Fruit fly (Drosophila melanogaster): Measurements from ENCODE around the gene Chc.
A peak's percentile ranks its signal among the peaks of the same experiment; 100 is the strongest.

Gene Chc

DNA sequence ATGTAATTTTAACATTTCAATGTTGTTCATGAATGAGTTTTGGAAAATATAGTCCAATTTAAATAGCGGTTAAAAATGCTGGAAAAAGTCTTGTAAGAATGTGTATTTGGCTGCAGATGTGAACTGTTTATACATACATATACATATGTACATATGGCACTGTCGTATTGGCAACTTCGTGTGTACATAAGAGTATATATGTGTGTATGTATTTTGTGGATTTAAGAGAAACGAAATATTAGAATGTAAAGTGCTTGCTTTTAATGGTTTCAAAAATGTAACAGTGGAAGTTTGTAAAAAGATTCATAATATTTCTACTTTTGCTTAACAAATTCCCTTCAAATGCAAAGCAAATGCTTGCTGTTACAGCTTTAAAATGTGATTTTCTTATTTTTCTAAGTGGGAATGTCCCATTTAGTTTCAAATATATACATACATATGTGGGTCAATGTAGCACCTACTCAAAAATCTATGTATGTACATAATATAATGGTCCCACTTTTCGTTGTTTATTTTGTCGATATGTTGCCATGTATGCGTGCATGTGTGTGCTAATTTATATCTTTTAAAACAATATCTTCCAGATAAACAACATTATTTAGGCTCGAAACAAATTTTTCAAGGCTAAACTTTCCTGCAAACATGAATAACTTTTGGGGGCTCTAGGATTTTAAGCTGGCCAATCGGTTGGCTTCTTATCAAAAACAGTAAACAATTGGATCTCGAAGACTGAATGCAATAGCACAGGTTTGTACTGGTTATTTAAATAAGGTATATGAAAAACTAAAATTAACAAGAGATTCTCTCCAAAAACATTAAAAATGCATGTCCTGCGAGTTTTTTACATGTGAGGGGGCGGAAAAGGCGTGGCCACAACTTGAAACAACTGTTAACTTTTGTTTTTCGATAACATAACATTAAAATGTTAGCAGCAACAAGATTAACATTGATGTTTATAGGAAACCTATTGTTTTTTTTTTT lies 35.8 kb upstream of the Chc start (continued):
- TF ChIP-seq disco-r (GFP tag; optimal IDR thresholded peaks at IDR 0.05) (peak; percentile 27), ap (GFP tag; IDR thresholded peaks at IDR 0.05) (no peak), luna (GFP tag; optimal IDR thresholded peaks at IDR 0.05) (peak; percentile 13), zen2 (GFP tag; IDR thresholded peaks at IDR 0.05; ENCODE audit: partially characterized antibody) (no peak), Dfd (GFP tag; optimal IDR thresholded peaks at IDR 0.05) (no peak), Poxn (GFP tag; IDR thresholded peaks at IDR 0.05) (no peak), cad (GFP tag; optimal IDR thresholded peaks at IDR 0.05) (no peak), hb (GFP tag; IDR thresholded peaks at IDR 0.05; ENCODE audit: partially characterized antibody) (no peak), Pdp1 (GFP tag; optimal IDR thresholded peaks at IDR 0.05) (peak in 1 of 2 experiments; percentile 23), unc-4 (GFP tag; IDR thresholded peaks at IDR 0.05; ENCODE audit: partially characterized antibody) (no peak), maf-S (GFP tag; optimal IDR thresholded peaks at IDR 0.05) (peak; percentile 52), MTF-1 (GFP tag; optimal IDR thresholded peaks at IDR 0.05; ENCODE audit: borderline replicate concordance) (no peak), H15 (GFP tag; IDR thresholded peaks at IDR 0.05) (no peak), CG11695 (GFP tag; IDR thresholded peaks at IDR 0.05) (peak; percentile 61; the same call in 1 of the 3 replicates), D (optimal IDR thresholded peaks at IDR 0.05) (no peak), D (GFP tag; optimal IDR thresholded peaks at IDR 0.05) (peak; percentile 49), fd3F (GFP tag; optimal IDR thresholded peaks at IDR 0.05) (peak; percentile 65), Fer2 (tag; optimal IDR thresholded peaks at IDR 0.05) (peak; percentile 57), onecut (GFP tag; IDR thresholded peaks at IDR 0.05) (peak; percentile 53), CG7786 (GFP tag; optimal IDR thresholded peaks at IDR 0.05) (peak; percentile 13), cas (GFP tag; IDR thresholded peaks at IDR 0.05) (no peak), prd (optimal IDR thresholded peaks at IDR 0.05) (no peak), prd (GFP tag; IDR thresholded peaks at IDR 0.05) (0 out of 3 replicates have a peak, but pooled peaks have one; percentile 20), HHEX (GFP tag; optimal IDR thresholded peaks at IDR 0.05) (peak; percentile 85), Dek (tag; optimal IDR thresholded peaks at IDR 0.05) (no peak), ATbp (GFP tag; optimal IDR thresholded peaks at IDR 0.05) (no peak), HLH4C (GFP tag; IDR thresholded peaks at IDR 0.05; ENCODE audit: partially characterized antibody) (no peak), ash1 (GFP tag; optimal IDR thresholded peaks at IDR 0.05) (peak; percentile 60), seq (GFP tag; IDR thresholded peaks at IDR 0.05) (peak; percentile 69; the same call in 1 of the 2 replicates), CG7839 (tag; optimal IDR thresholded peaks at IDR 0.05) (no peak), CG4617 (GFP tag; optimal IDR thresholded peaks at IDR 0.05; ENCODE audit: borderline replicate concordance) (no peak), CG33557 (GFP tag; optimal IDR thresholded peaks at IDR 0.05) (peak; percentile 53), her (GFP tag; optimal IDR thresholded peaks at IDR 0.05) (peak; percentile 42), fd64A (GFP tag; optimal IDR thresholded peaks at IDR 0.05) (peak; percentile 63), Atf-2 (GFP tag; optimal IDR thresholded peaks at IDR 0.05) (peak; percentile 39), usp (GFP tag; optimal IDR thresholded peaks at IDR 0.05) (no peak), NC2α (GFP tag; optimal IDR thresholded peaks at IDR 0.05) (peak; percentile 24), HLH3B (GFP tag; IDR thresholded peaks at IDR 0.05) (peak; percentile 47; the same call in 1 of the 2 replicates), Xrp1 (GFP tag; IDR thresholded peaks at IDR 0.05) (peak; percentile 38; the same call in 1 of the 2 replicates), CG6175 (GFP tag; IDR thresholded peaks at IDR 0.05) (no peak), pum (GFP tag; optimal IDR thresholded peaks at IDR 0.05) (peak; percentile 15), CG12219 (GFP tag; optimal IDR thresholded peaks at IDR 0.05) (peak; percentile 68), unpg (GFP tag; optimal IDR thresholded peaks at IDR 0.05) (no peak), CG16863 (GFP tag; optimal IDR thresholded peaks at IDR 0.05) (peak; percentile 51), CG17912 (GFP tag; optimal IDR thresholded peaks at IDR 0.05) (peak; percentile 78), chif (GFP tag; optimal IDR thresholded peaks at IDR 0.05) (peak in 1 of 2 experiments; percentile 3), Xbp1 (GFP tag; optimal IDR thresholded peaks at IDR 0.05) (peak; percentile 11), CHES-1-like (GFP tag; optimal IDR thresholded peaks at IDR 0.05) (peak; percentile 43)

All from whole organism, embryonic.